Fruit fly (Drosophila melanogaster): ENCODE results near the gene Eip78C.

The Eip78C gene

DNA sequence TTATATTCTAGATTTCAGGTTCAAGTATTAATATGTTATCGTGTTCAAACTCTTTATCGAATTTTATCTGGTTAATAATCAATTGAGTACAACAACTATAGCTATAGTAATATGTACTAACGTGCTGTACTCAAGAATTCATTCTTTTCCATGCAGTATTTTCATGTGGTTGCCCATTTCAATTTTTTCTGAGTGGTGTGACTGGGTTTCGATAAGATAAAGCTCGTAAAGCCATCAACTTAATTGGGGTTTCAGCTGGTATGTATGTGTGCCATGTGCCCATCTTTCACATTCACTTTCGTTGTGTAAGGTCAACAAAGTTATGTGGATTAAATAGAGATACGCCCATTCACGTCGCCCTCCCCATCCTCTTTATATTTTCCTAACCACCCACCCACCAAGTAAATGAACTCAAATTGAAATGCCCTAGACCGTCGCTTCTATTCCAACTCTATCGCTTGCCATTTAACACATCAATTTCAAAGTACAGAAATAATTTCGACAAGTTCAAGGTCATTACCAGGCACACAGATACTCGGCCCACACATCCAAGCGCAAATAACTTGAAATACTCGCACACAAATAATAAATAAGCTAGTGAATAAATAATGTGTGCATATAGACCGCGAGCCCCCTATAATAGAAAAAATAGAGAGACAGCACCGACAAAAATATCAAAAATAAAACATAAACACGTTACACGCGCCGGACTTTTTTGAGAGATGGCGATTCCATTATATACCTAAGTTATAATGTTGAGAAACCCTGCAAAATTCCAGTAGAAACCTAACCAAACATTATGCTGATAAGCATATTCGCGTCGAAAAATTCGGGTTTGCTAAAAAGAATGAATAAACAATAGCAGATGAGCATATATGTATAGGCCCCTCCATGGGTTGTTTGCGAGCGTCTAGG, 21.6 kb upstream of the Eip78C start (continued):
- TF ChIP-seq cad (GFP tag; optimal IDR thresholded peaks at IDR 0.05) = no peak
- TF ChIP-seq Hr39 (optimal IDR thresholded peaks at IDR 0.05) = no peak
- peak; percentile 42 for TF ChIP-seq scrt (GFP tag; optimal IDR thresholded peaks at IDR 0.05)
- TF ChIP-seq Six4 (GFP tag; optimal IDR thresholded peaks at IDR 0.05) = no peak
- no peak for TF ChIP-seq CG5245 (GFP tag; optimal IDR thresholded peaks at IDR 0.05)
- no peak for TF ChIP-seq CG6689 (GFP tag; IDR thresholded peaks at IDR 0.05)
- no peak for TF ChIP-seq CG3995 (GFP tag; optimal IDR thresholded peaks at IDR 0.05)
- TF ChIP-seq CG17385 (GFP tag; optimal IDR thresholded peaks at IDR 0.05) = no peak
- peak; percentile 14 for TF ChIP-seq CG33557 (GFP tag; optimal IDR thresholded peaks at IDR 0.05)
- no peak for TF ChIP-seq Atf-2 (GFP tag; optimal IDR thresholded peaks at IDR 0.05)
- peak; percentile 17; the same call in 1 of the 2 replicates for TF ChIP-seq Lim3 (GFP tag; IDR thresholded peaks at IDR 0.05)
- peak; percentile 39 for TF ChIP-seq ERR (GFP tag; optimal IDR thresholded peaks at IDR 0.05)
- no peak for TF ChIP-seq ash1 (GFP tag; optimal IDR thresholded peaks at IDR 0.05)
- TF ChIP-seq Dbx (GFP tag; IDR thresholded peaks at IDR 0.05) = peak; percentile 6; the same call in 1 of the 3 replicates
- peak; percentile 27; the same call in 1 of the 3 replicates for TF ChIP-seq sr (GFP tag; IDR thresholded peaks at IDR 0.05)
- no peak for TF ChIP-seq CG10267 (tag; optimal IDR thresholded peaks at IDR 0.05)
- no peak for TF ChIP-seq schlank (tag; optimal IDR thresholded peaks at IDR 0.05)
- no peak for TF ChIP-seq zf30C (GFP tag; optimal IDR thresholded peaks at IDR 0.05)
- TF ChIP-seq CG18599 (GFP tag; optimal IDR thresholded peaks at IDR 0.05) = peak; percentile 49
- no peak for TF ChIP-seq CG10147 (GFP tag; optimal IDR thresholded peaks at IDR 0.05)
- TF ChIP-seq CG31365 (tag; optimal IDR thresholded peaks at IDR 0.05) = no peak
- TF ChIP-seq Neu2 (GFP tag; optimal IDR thresholded peaks at IDR 0.05; ENCODE audit: borderline replicate concordance) = no peak
- peak; percentile 26 for TF ChIP-seq CG4328 (GFP tag; optimal IDR thresholded peaks at IDR 0.05)
- no peak for TF ChIP-seq hb (GFP tag; IDR thresholded peaks at IDR 0.05; ENCODE audit: partially characterized antibody)
- TF ChIP-seq CG12071 (GFP tag; optimal IDR thresholded peaks at IDR 0.05) = peak; percentile 4
- peak; percentile 5 for TF ChIP-seq fd3F (GFP tag; optimal IDR thresholded peaks at IDR 0.05)
- no peak for TF ChIP-seq mam (GFP tag; optimal IDR thresholded peaks at IDR 0.05)
- no peak for TF ChIP-seq ato (GFP tag; IDR thresholded peaks at IDR 0.05; ENCODE audit: partially characterized antibody)
- no peak for TF ChIP-seq CG18764 (GFP tag; optimal IDR thresholded peaks at IDR 0.05)
- no peak for TF ChIP-seq NC2α (GFP tag; optimal IDR thresholded peaks at IDR 0.05)

DNA sequence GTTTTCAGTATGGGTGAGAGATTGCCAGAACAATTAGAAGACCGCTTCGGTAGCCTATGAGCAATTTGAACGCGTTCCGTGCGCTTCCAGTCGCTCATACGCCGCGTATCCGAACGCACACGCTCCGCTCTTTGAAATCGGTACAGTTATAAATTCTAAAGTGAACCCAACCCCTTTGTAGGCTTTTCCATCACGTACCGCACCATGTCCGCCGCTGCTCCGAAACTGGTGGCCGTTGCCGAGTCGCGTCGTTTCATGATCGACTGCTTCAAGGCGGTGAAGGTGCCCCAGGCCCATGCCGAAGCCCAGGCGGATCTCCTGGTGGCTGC, 20.9 kb upstream of the Eip78C start:
- TF ChIP-seq ci (GFP tag; IDR thresholded peaks at IDR 0.05) (no peak), NFAT (GFP tag; IDR thresholded peaks at IDR 0.05) (peak; percentile 50; the same call in 1 of the 2 replicates), Jarid2 (GFP tag; optimal IDR thresholded peaks at IDR 0.05) (peak; percentile 65), CG32532 (GFP tag; IDR thresholded peaks at IDR 0.05) (peak; percentile 56), Bgb (GFP tag; IDR thresholded peaks at IDR 0.05; ENCODE audit: partially characterized antibody) (peak; percentile 58; the same call in 1 of the 2 replicates), CG10543 (GFP tag; optimal IDR thresholded peaks at IDR 0.05) (no peak), dpn (GFP tag; optimal IDR thresholded peaks at IDR 0.05) (no peak), Rfx (GFP tag; IDR thresholded peaks at IDR 0.05) (peak; percentile 47; the same call in 1 of the 2 replicates), Dbx (GFP tag; IDR thresholded peaks at IDR 0.05) (0 out of 3 replicates have a peak, but pooled peaks have one; percentile 8), Med (GFP tag) (peak; percentile 72), unc-4 (GFP tag; IDR thresholded peaks at IDR 0.05; ENCODE audit: partially characterized antibody) (0 out of 2 replicates have a peak, but pooled peaks have one; percentile 7), Deaf1 (tag; optimal IDR thresholded peaks at IDR 0.05) (peak; percentile 28), NK7.1 (GFP tag; optimal IDR thresholded peaks at IDR 0.05) (no peak), Nf-YC (tag; optimal IDR thresholded peaks at IDR 0.05) (no peak), CG34224 (GFP tag; IDR thresholded peaks at IDR 0.05; ENCODE audit: partially characterized antibody) (peak; percentile 42; the same call in 1 of the 3 replicates), CG34422 (GFP tag; IDR thresholded peaks at IDR 0.05) (0 out of 3 replicates have a peak, but pooled peaks have one; percentile 13), CG9932 (GFP tag; IDR thresholded peaks at IDR 0.05) (peak; percentile 39; the same call in 1 of the 2 replicates), btn (GFP tag; optimal IDR thresholded peaks at IDR 0.05) (no peak), CG33213 (GFP tag; optimal IDR thresholded peaks at IDR 0.05) (no peak), Ets65A (GFP tag) (peak; percentile 42), chinmo (GFP tag; IDR thresholded peaks at IDR 0.05; ENCODE audit: partially characterized antibody) (0 out of 4 replicates have a peak, but pooled peaks have one; percentile 93)

Data from whole organism, embryonic.